Worm (Caenorhabditis elegans) whole organism, late embryonic: Measurements from ENCODE around the gene F17E9.4.

Experiments
- ceh-14 ChIP-seq: sonication (generic microtip); optimal IDR thresholded peaks from 2 replicates; lab custom pipeline; 2016; ENCODE audit warnings: missing genotype, missing genetic modification characterization, missing compliant biosample characterization
- elt-4 ChIP-seq: sonication (generic microtip); optimal IDR thresholded peaks from 2 replicates; lab custom pipeline; 2016; ENCODE audit warnings: missing genetic modification characterization, missing compliant biosample characterization
- rnt-1 ChIP-seq: sonication (generic microtip); optimal IDR thresholded peaks from 2 replicates; lab custom pipeline; 2016; ENCODE audit warnings: missing genetic modification characterization, missing compliant biosample characterization
- unc-86 ChIP-seq: sonication (generic microtip); optimal IDR thresholded peaks from 2 replicates; lab custom pipeline; 2016; ENCODE audit warnings: missing genetic modification characterization, missing compliant biosample characterization

DNA sequence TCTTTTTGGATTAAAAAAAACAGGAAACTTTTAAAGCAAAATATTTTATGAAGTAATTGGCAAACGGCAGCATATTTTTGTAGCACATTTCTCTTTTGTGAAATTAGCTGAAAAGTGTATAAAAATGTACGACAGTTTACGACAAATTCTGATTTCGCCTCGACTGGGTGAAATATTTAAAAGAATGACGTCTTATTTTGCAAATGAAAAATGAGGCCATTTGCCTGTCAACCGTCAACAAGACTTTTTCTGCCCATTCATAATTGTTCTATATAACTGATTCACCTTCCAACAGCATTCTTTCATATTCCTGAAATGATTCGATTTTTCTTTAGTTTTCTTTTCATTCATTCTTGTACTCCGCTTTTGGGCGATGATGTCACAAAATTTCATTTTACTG lies 7.4 kb downstream of the F17E9.4 start, which contains the start of the genes F17E9.2 and col-116:
- TF ChIP-seq rnt-1 (tag; lab: Kevin White, UChicago): no peak
- no peak for TF ChIP-seq unc-86
- no peak for TF ChIP-seq elt-4 (tag; lab: Kevin White, UChicago)
- TF ChIP-seq ceh-14 (tag; lab: Kevin White, UChicago): no peak
